Worm (Caenorhabditis elegans) whole organism, L2 larva: ENCODE data around the gene kdin-1.

ENCODE experiments used
- alr-1 ChIP-seq: fragments of 150-350 bp; optimal IDR thresholded peaks from 2 replicates; lab custom pipeline; 2014; ENCODE audit warnings: missing biosample characterization, missing genetic modification characterization
- nhr-6 ChIP-seq: fragments of 150-350 bp; optimal IDR thresholded peaks from 2 replicates; lab custom pipeline; 2014; ENCODE audit warnings: missing biosample characterization, missing genetic modification characterization

- no peak for TF ChIP-seq alr-1 (tag; lab: Kevin White, UChicago)
- TF ChIP-seq nhr-6 (tag; lab: Kevin White, UChicago) = no peak
These were observed 40.0 kb downstream of the kdin-1 start, which contains the start of gene Y5F2A.4 for ce11 chrIV:11078482-11078881.
